Worm (Caenorhabditis elegans): ENCODE measurements around the gene Y51H7C.8.

Gene Y51H7C.8

DNA sequence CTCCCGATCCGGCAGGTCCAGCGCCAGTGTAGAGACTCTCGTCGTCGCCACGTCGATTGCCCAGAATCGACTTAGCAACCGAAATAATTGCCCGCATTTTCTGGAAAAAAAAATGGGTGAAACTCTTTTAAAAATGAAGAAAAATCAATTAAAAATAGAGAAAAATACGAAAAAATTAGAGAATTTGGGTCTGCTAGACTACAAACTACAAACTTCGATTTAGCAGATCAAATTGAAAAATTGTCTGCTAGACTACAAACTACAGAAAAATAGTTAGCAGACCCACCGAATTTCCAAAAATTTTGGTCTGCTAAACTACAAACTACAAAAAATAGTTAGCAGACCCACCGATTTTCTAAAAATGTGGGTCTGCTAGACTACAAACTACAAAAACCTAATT is 26.7 kb upstream of the Y51H7C.8 start, which contains the start of gene rog-1:
Gene rog-1 (minus strand): TSS at position 101 of the 400 bp plus-strand sequence.
- TF ChIP-seq nhr-28 (tag; optimal IDR thresholded peaks at IDR 0.05) = no peak
- no peak for TF ChIP-seq nhr-25 (tag; optimal IDR thresholded peaks at IDR 0.05)

- peak; percentile 55 for TF ChIP-seq egl-5 (tag; optimal IDR thresholded peaks at IDR 0.05)
- TF ChIP-seq mml-1 (tag; optimal IDR thresholded peaks at IDR 0.05) = no peak
- TF ChIP-seq nfya-1 (tag; optimal IDR thresholded peaks at IDR 0.05; ENCODE audit: insufficient read depth) = peak; percentile 30
Observed at ce11 chrII:1375627-1376026, 25.9 kb upstream of the Y51H7C.8 start.

ce11 chrII:1376795-1377194 is 24.8 kb upstream of the Y51H7C.8 start:
- TF ChIP-seq fkh-10 (GFP tag; optimal IDR thresholded peaks at IDR 0.05) = no peak
- TF ChIP-seq ztf-4 (tag; optimal IDR thresholded peaks at IDR 0.05) = no peak
- no peak for TF ChIP-seq ZK546.5 (tag; optimal IDR thresholded peaks at IDR 0.05)
- TF ChIP-seq nhr-77 (tag; optimal IDR thresholded peaks at IDR 0.05) = no peak
- TF ChIP-seq fos-1 (tag; optimal IDR thresholded peaks at IDR 0.05) = no peak
- no peak for TF ChIP-seq elt-1 (tag; optimal IDR thresholded peaks at IDR 0.05)
- no peak for TF ChIP-seq elt-3 (tag; optimal IDR thresholded peaks at IDR 0.05)
- no peak for TF ChIP-seq nhr-43 (tag; optimal IDR thresholded peaks at IDR 0.05; ENCODE audit: poor library complexity, severe bottlenecking)
- no peak for TF ChIP-seq hmg-11 (tag; optimal IDR thresholded peaks at IDR 0.05)
- TF ChIP-seq lsy-12 (tag; optimal IDR thresholded peaks at IDR 0.05) = no peak
- no peak for TF ChIP-seq ceh-9 (tag; optimal IDR thresholded peaks at IDR 0.05)
- no peak for TF ChIP-seq skn-1 (tag; optimal IDR thresholded peaks at IDR 0.05)
- TF ChIP-seq jun-1 (tag; optimal IDR thresholded peaks at IDR 0.05) = no peak
- no peak for TF ChIP-seq mdl-1 (tag; optimal IDR thresholded peaks at IDR 0.05)
- no peak for TF ChIP-seq ceh-16 (tag; optimal IDR thresholded peaks at IDR 0.05)
- no peak for TF ChIP-seq nhr-28 (tag; optimal IDR thresholded peaks at IDR 0.05)

ce11 chrII:1378259-1378658 is 23.3 kb upstream of the Y51H7C.8 start, which contains the start of gene F54D12.10:
F54D12.10 (minus strand) TSS chrII:1378359.
- TF ChIP-seq tbx-2 (tag; optimal IDR thresholded peaks at IDR 0.05) = no peak
- TF ChIP-seq nhr-23 (tag; optimal IDR thresholded peaks at IDR 0.05) = no peak
- no peak for TF ChIP-seq zag-1 (tag; optimal IDR thresholded peaks at IDR 0.05)
- TF ChIP-seq ceh-28 (tag; optimal IDR thresholded peaks at IDR 0.05) = no peak
- no peak for TF ChIP-seq ama-1 (optimal IDR thresholded peaks at IDR 0.05)
- no peak for TF ChIP-seq elt-2 (tag; optimal IDR thresholded peaks at IDR 0.05)
- no peak for TF ChIP-seq snpc-4 (tag; optimal IDR thresholded peaks at IDR 0.05)
- no peak for TF ChIP-seq unc-39 (tag; optimal IDR thresholded peaks at IDR 0.05)
- no peak for TF ChIP-seq nhr-28 (tag; optimal IDR thresholded peaks at IDR 0.05)
- TF ChIP-seq daf-12 (tag; optimal IDR thresholded peaks at IDR 0.05) = no peak

- TF ChIP-seq lin-15B (tag; optimal IDR thresholded peaks at IDR 0.05) = no peak
- no peak for TF ChIP-seq nhr-28 (tag; optimal IDR thresholded peaks at IDR 0.05)
- TF ChIP-seq skn-1 (tag; optimal IDR thresholded peaks at IDR 0.05) = no peak
- TF ChIP-seq egl-27 (tag; optimal IDR thresholded peaks at IDR 0.05) = no peak
- no peak for TF ChIP-seq ama-1 (optimal IDR thresholded peaks at IDR 0.05)
- TF ChIP-seq daf-12 (tag; optimal IDR thresholded peaks at IDR 0.05) = no peak
- TF ChIP-seq elt-3 (tag; optimal IDR thresholded peaks at IDR 0.05) = no peak
- no peak for TF ChIP-seq elt-1 (tag; optimal IDR thresholded peaks at IDR 0.05)
- no peak for TF ChIP-seq hmg-11 (tag; optimal IDR thresholded peaks at IDR 0.05)
- no peak for TF ChIP-seq fkh-10 (GFP tag; optimal IDR thresholded peaks at IDR 0.05)
- no peak for TF ChIP-seq lsy-12 (tag; optimal IDR thresholded peaks at IDR 0.05)
- TF ChIP-seq snpc-4 (tag; optimal IDR thresholded peaks at IDR 0.05) = no peak
- no peak for TF ChIP-seq eor-1 (tag; optimal IDR thresholded peaks at IDR 0.05)
- no peak for TF ChIP-seq nhr-77 (tag; optimal IDR thresholded peaks at IDR 0.05)
- TF ChIP-seq R02D3.7 (tag; optimal IDR thresholded peaks at IDR 0.05) = no peak
- no peak for TF ChIP-seq egl-5 (tag; optimal IDR thresholded peaks at IDR 0.05)
- TF ChIP-seq nhr-43 (tag; optimal IDR thresholded peaks at IDR 0.05; ENCODE audit: poor library complexity, severe bottlenecking) = no peak
Observed at ce11 chrII:1381618-1382017, 20.0 kb upstream of the Y51H7C.8 start, which contains the start of gene F54D12.9. F54D12.9 (minus strand) TSS chrII:1381718.

ce11 chrII:1385280-1385679 is 16.3 kb upstream of the Y51H7C.8 start, which contains the start of gene F54D12.7:
F54D12.7 (minus strand) TSS chrII:1385380.
- TF ChIP-seq unc-62 (GFP tag; optimal IDR thresholded peaks at IDR 0.05) (no peak), nhr-76 (tag; optimal IDR thresholded peaks at IDR 0.05) (no peak), hmg-11 (tag; optimal IDR thresholded peaks at IDR 0.05) (no peak), nhr-12 (tag; optimal IDR thresholded peaks at IDR 0.05) (no peak), elt-3 (tag; optimal IDR thresholded peaks at IDR 0.05) (no peak), ztf-4 (tag; optimal IDR thresholded peaks at IDR 0.05) (no peak), zag-1 (tag; optimal IDR thresholded peaks at IDR 0.05) (no peak), ceh-28 (tag; optimal IDR thresholded peaks at IDR 0.05) (no peak), nhr-23 (tag; optimal IDR thresholded peaks at IDR 0.05) (no peak), fos-1 (tag; optimal IDR thresholded peaks at IDR 0.05) (no peak), ztf-11 (tag; optimal IDR thresholded peaks at IDR 0.05) (no peak), snpc-4 (tag; optimal IDR thresholded peaks at IDR 0.05) (no peak), fkh-10 (GFP tag; optimal IDR thresholded peaks at IDR 0.05) (no peak)
